Fruit fly (Drosophila melanogaster): ENCODE measurements around the gene CG7202.
A peak's percentile ranks its signal among the peaks of the same experiment; 100 is the strongest.

The CG7202 gene

DNA sequence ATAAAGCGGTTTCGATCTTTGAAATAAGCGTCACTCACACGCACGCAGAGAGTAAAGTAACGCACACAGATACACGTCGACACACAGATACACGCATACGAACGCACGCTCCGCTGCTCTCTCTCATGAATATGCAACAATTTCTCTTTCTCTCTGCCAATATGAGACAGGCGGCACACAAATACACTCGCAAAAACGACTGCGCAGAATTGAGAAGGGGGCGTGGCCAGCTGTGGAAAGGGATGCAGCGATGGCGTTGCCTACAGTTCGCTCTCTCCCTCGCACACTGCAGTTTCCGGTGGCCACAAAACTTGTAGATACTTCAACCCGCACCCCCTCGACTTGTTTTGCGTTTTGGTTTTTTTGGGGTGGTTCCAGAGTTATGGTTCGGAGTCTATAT, 12.9 kb downstream of the CG7202 start (continued):
- TF ChIP-seq CG18476 (GFP tag; optimal IDR thresholded peaks at IDR 0.05) (no peak), emc (GFP tag; optimal IDR thresholded peaks at IDR 0.05) (no peak), sim (GFP tag; IDR thresholded peaks at IDR 0.05) (0 out of 2 replicates have a peak, but pooled peaks have one; percentile 14), ro (GFP tag; IDR thresholded peaks at IDR 0.05) (no peak), fu2 (GFP tag; optimal IDR thresholded peaks at IDR 0.05) (no peak), CG30431 (GFP tag; optimal IDR thresholded peaks at IDR 0.05) (no peak), lola (GFP tag; optimal IDR thresholded peaks at IDR 0.05) (no peak), salm (tag; optimal IDR thresholded peaks at IDR 0.05) (peak; percentile 11), prd (optimal IDR thresholded peaks at IDR 0.05) (no peak), prd (GFP tag; IDR thresholded peaks at IDR 0.05) (peak; percentile 32; the same call in 1 of the 3 replicates), Vsx1 (GFP tag; optimal IDR thresholded peaks at IDR 0.05) (no peak), lmd (GFP tag; IDR thresholded peaks at IDR 0.05) (no peak), Myb (GFP tag; optimal IDR thresholded peaks at IDR 0.05) (no peak), CG17912 (GFP tag; optimal IDR thresholded peaks at IDR 0.05) (peak; percentile 26), bsh (GFP tag; optimal IDR thresholded peaks at IDR 0.05) (peak in 1 of 2 experiments; percentile 40), Jarid2 (GFP tag; optimal IDR thresholded peaks at IDR 0.05) (peak; percentile 79), ara (GFP tag; IDR thresholded peaks at IDR 0.05) (peak; percentile 48; the same call in 1 of the 2 replicates), CG3407 (GFP tag; optimal IDR thresholded peaks at IDR 0.05) (peak; percentile 55), p53 (GFP tag; optimal IDR thresholded peaks at IDR 0.05) (no peak), Hey (tag; optimal IDR thresholded peaks at IDR 0.05) (peak; percentile 36), CG8359 (GFP tag; optimal IDR thresholded peaks at IDR 0.05; ENCODE audit: borderline replicate concordance) (no peak), CG4854 (GFP tag; optimal IDR thresholded peaks at IDR 0.05) (no peak), Hr78 (GFP tag; optimal IDR thresholded peaks at IDR 0.05) (no peak), zf30C (GFP tag; optimal IDR thresholded peaks at IDR 0.05) (peak; percentile 83), zfh2 (GFP tag; optimal IDR thresholded peaks at IDR 0.05) (no peak), CG7928 (GFP tag; optimal IDR thresholded peaks at IDR 0.05) (no peak), CG3838 (GFP tag; optimal IDR thresholded peaks at IDR 0.05) (no peak), ATbp (GFP tag; optimal IDR thresholded peaks at IDR 0.05) (peak; percentile 78), CG10462 (GFP tag; optimal IDR thresholded peaks at IDR 0.05) (no peak), hth (optimal IDR thresholded peaks at IDR 0.05) (no peak), Fer3 (tag; optimal IDR thresholded peaks at IDR 0.05) (no peak), D19A (tag; optimal IDR thresholded peaks at IDR 0.05) (no peak), sisA (GFP tag; IDR thresholded peaks at IDR 0.05) (no peak), CG16863 (GFP tag; optimal IDR thresholded peaks at IDR 0.05) (peak; percentile 12), ranshi (GFP tag; IDR thresholded peaks at IDR 0.05) (no peak), dimm (GFP tag; IDR thresholded peaks at IDR 0.05) (no peak), CG6765 (GFP tag; optimal IDR thresholded peaks at IDR 0.05) (peak; percentile 11), Gug (GFP tag; IDR thresholded peaks at IDR 0.05) (no peak), slou (GFP tag; optimal IDR thresholded peaks at IDR 0.05) (no peak), HHEX (GFP tag; optimal IDR thresholded peaks at IDR 0.05) (peak; percentile 43), Mes4 (GFP tag; optimal IDR thresholded peaks at IDR 0.05) (peak; percentile 57), Dek (tag; optimal IDR thresholded peaks at IDR 0.05) (no peak), pzg (GFP tag; optimal IDR thresholded peaks at IDR 0.05) (no peak), onecut (GFP tag; IDR thresholded peaks at IDR 0.05) (peak; percentile 62), CG6272 (GFP tag; IDR thresholded peaks at IDR 0.05) (no peak), Mad (GFP tag; optimal IDR thresholded peaks at IDR 0.05) (no peak), bab2 (GFP tag; optimal IDR thresholded peaks at IDR 0.05) (no peak), ewg (GFP tag; optimal IDR thresholded peaks at IDR 0.05) (peak; percentile 96), Nf-YC (tag; optimal IDR thresholded peaks at IDR 0.05) (peak; percentile 98), usp (GFP tag; optimal IDR thresholded peaks at IDR 0.05) (no peak), Lpt (GFP tag; optimal IDR thresholded peaks at IDR 0.05) (no peak), CG13296 (GFP tag; optimal IDR thresholded peaks at IDR 0.05) (no peak)
